Worm (Caenorhabditis elegans): ENCODE measurements around the gene msp-10.

- TF ChIP-seq tbx-2 (tag; optimal IDR thresholded peaks at IDR 0.05) (no peak), unc-39 (tag; optimal IDR thresholded peaks at IDR 0.05) (no peak), nhr-25 (tag; optimal IDR thresholded peaks at IDR 0.05) (no peak), ceh-9 (tag; optimal IDR thresholded peaks at IDR 0.05) (no peak), nhr-76 (tag; optimal IDR thresholded peaks at IDR 0.05) (no peak), elt-3 (tag; optimal IDR thresholded peaks at IDR 0.05) (no peak), ama-1 (optimal IDR thresholded peaks at IDR 0.05) (no peak), nhr-11 (tag; optimal IDR thresholded peaks at IDR 0.05) (no peak), lin-39 (tag; optimal IDR thresholded peaks at IDR 0.05) (no peak), aly-2 (tag; optimal IDR thresholded peaks at IDR 0.05) (no peak)
Measured at ce11 chrIV:9878893-9879379, 41.5 kb downstream of the msp-10 start, which contains the start of gene nhr-4.
